Worm (Caenorhabditis elegans) whole organism, L3 larva: ENCODE data around the gene C16A11.2.

Experiments
- R02D3.7 ChIP-seq: fragments of 150-350 bp; optimal IDR thresholded peaks from 2 replicates; lab custom pipeline; 2014; ENCODE audit warnings: missing biosample characterization, missing genetic modification characterization
- ZK546.5 ChIP-seq: sonication (generic microtip); optimal IDR thresholded peaks from 2 replicates; lab custom pipeline; 2017; ENCODE audit warnings: missing biosample characterization, missing genetic modification characterization
- aly-2 ChIP-seq: fragments of 150-350 bp; optimal IDR thresholded peaks from 2 replicates; lab custom pipeline; 2014; ENCODE audit warnings: missing biosample characterization, missing genetic modification characterization
- ama-1 ChIP-seq: fragments of 150-350 bp; optimal IDR thresholded peaks from 2 replicates; lab custom pipeline; 2018
- ceh-16 ChIP-seq: sonication (generic microtip); optimal IDR thresholded peaks from 2 replicates; lab custom pipeline; 2017; ENCODE audit warnings: missing biosample characterization, missing genetic modification characterization
- ceh-28 ChIP-seq: fragments of 150-350 bp; optimal IDR thresholded peaks from 2 replicates; lab custom pipeline; 2014; ENCODE audit warnings: missing biosample characterization, missing genetic modification reagents, missing genetic modification characterization
- ceh-9 ChIP-seq: sonication (generic microtip); optimal IDR thresholded peaks from 2 replicates; lab custom pipeline; 2018; ENCODE audit warnings: missing biosample characterization, missing genetic modification characterization
- egl-27 ChIP-seq: sonication (generic microtip); optimal IDR thresholded peaks from 4 replicates; lab custom pipeline; 2017; ENCODE audit warnings: missing biosample characterization, missing genetic modification reagents, missing genetic modification characterization
- eor-1 ChIP-seq, 2 experiments: fragments of 150-350 bp; optimal IDR thresholded peaks; 2 replicates each; lab custom pipeline; 2014 to 2018; ENCODE audit warnings: missing biosample characterization in 2 of 2, missing genetic modification characterization in 2 of 2
- fkh-10 ChIP-seq: sonication (generic microtip); optimal IDR thresholded peaks from 2 replicates; lab custom pipeline; 2017; ENCODE audit warnings: missing biosample characterization, missing genetic modification reagents, missing genetic modification characterization
- fkh-2 ChIP-seq: fragments of 150-350 bp; optimal IDR thresholded peaks from 2 replicates; lab custom pipeline; 2014; ENCODE audit warnings: missing biosample characterization, missing genetic modification reagents, missing genetic modification characterization
- fos-1 ChIP-seq: fragments of 150-350 bp; optimal IDR thresholded peaks from 2 replicates; lab custom pipeline; 2014; ENCODE audit warnings: missing biosample characterization, missing genetic modification characterization
- hmg-11 ChIP-seq: sonication (generic microtip); optimal IDR thresholded peaks from 2 replicates; lab custom pipeline; 2016; ENCODE audit warnings: missing genetic modification characterization, missing compliant biosample characterization
- jun-1 ChIP-seq: fragments of 150-350 bp; optimal IDR thresholded peaks from 2 replicates; lab custom pipeline; 2014; ENCODE audit warnings: missing biosample characterization, missing genetic modification reagents, missing genetic modification characterization
- lin-15B ChIP-seq: fragments of 150-350 bp; optimal IDR thresholded peaks from 2 replicates; lab custom pipeline; 2014; ENCODE audit warnings: missing biosample characterization, missing genetic modification characterization
- lin-39 ChIP-seq: fragments of 150-350 bp; optimal IDR thresholded peaks from 2 replicates; lab custom pipeline; 2018; ENCODE audit warnings: missing biosample characterization, missing genetic modification reagents, missing genetic modification characterization
- lsy-12 ChIP-seq: sonication (generic microtip); optimal IDR thresholded peaks from 2 replicates; lab custom pipeline; 2016; ENCODE audit warnings: mild to moderate bottlenecking, missing genetic modification characterization, missing compliant biosample characterization
- mdl-1 ChIP-seq: fragments of 150-350 bp; optimal IDR thresholded peaks from 2 replicates; lab custom pipeline; 2014; ENCODE audit warnings: missing biosample characterization, missing genetic modification characterization
- nfya-1 ChIP-seq: sonication (generic microtip); optimal IDR thresholded peaks from 2 replicates; lab custom pipeline; 2017; ENCODE audit warnings: missing genetic modification characterization, mild to moderate bottlenecking, missing compliant biosample characterization, antibody characterized with exemption, moderate library complexity; ENCODE audit not compliant: insufficient read depth
- nhr-23 ChIP-seq: fragments of 150-350 bp; optimal IDR thresholded peaks from 2 replicates; lab custom pipeline; 2014; ENCODE audit warnings: missing biosample characterization, missing genetic modification reagents, missing genetic modification characterization
- nhr-237 ChIP-seq: fragments of 150-350 bp; optimal IDR thresholded peaks from 2 replicates; lab custom pipeline; 2014; ENCODE audit warnings: missing biosample characterization, missing genetic modification characterization
- nhr-25 ChIP-seq: sonication (generic microtip); optimal IDR thresholded peaks from 2 replicates; lab custom pipeline; 2017; ENCODE audit warnings: missing biosample characterization, missing genetic modification characterization
- nhr-28 ChIP-seq: fragments of 150-350 bp; optimal IDR thresholded peaks from 2 replicates; lab custom pipeline; 2014; ENCODE audit warnings: missing biosample characterization, missing genetic modification characterization
- nhr-67 ChIP-seq: fragments of 150-350 bp; optimal IDR thresholded peaks from 2 replicates; lab custom pipeline; 2014; ENCODE audit warnings: missing biosample characterization, missing genetic modification characterization
- nhr-76 ChIP-seq: fragments of 150-350 bp; sonication (generic microtip); optimal IDR thresholded peaks from 5 replicates; lab custom pipeline; 2014; ENCODE audit warnings: missing biosample characterization, missing genetic modification characterization
- nhr-77 ChIP-seq: fragments of 150-350 bp; optimal IDR thresholded peaks from 2 replicates; lab custom pipeline; 2014; ENCODE audit warnings: missing biosample characterization, missing genetic modification characterization
- pha-4 ChIP-seq: fragments of 150-350 bp; optimal IDR thresholded peaks from 2 replicates; lab custom pipeline; 2014; ENCODE audit warnings: missing biosample characterization, missing genetic modification reagents, missing genetic modification characterization
- pqm-1 ChIP-seq: fragments of 150-350 bp; optimal IDR thresholded peaks from 2 replicates; lab custom pipeline; 2017; ENCODE audit warnings: missing biosample characterization, missing genetic modification characterization, inconsistent platforms
- sea-2 ChIP-seq: fragments of 150-350 bp; sonication (generic microtip); optimal IDR thresholded peaks from 4 replicates; lab custom pipeline; 2014; ENCODE audit warnings: missing biosample characterization, missing genetic modification reagents, missing genetic modification characterization
- skn-1 ChIP-seq: fragments of 150-350 bp; optimal IDR thresholded peaks from 2 replicates; lab custom pipeline; 2014; ENCODE audit warnings: missing biosample characterization, missing genetic modification characterization
- snpc-4 ChIP-seq: fragments of 150-350 bp; optimal IDR thresholded peaks from 2 replicates; lab custom pipeline; 2014; ENCODE audit warnings: missing biosample characterization, missing genetic modification characterization
- unc-62 ChIP-seq: fragments of 150-350 bp; sonication (generic microtip); optimal IDR thresholded peaks from 4 replicates; lab custom pipeline; 2014; ENCODE audit warnings: missing biosample characterization, missing genetic modification reagents, missing genetic modification characterization
- ztf-11 ChIP-seq: fragments of 150-350 bp; optimal IDR thresholded peaks from 2 replicates; lab custom pipeline; 2014; ENCODE audit warnings: missing biosample characterization, missing genetic modification characterization
- ztf-4 ChIP-seq: fragments of 150-350 bp; optimal IDR thresholded peaks from 2 replicates; lab custom pipeline; 2014; ENCODE audit warnings: missing biosample characterization, missing genetic modification characterization

C16A11.2 gene

DNA sequence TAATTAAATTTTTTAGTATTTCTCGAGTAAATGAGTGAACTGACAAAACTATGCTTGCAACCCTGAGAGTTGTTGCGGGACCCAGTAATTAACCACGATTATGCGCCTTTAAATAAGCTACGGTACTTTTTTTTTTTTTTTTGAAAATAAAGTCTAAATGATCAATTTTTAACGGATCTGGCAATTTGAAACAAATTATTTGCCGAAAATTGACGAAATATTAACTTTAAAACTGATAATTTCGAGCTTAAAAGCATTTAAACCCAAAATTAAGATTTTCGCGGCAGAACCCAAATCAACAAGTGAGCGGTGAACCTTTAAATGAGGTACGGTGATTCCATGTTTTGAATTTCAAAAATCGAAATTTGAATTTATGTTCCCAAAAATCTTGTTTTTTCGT lies 15.5 kb upstream of the C16A11.2 start:
- no peak for TF ChIP-seq lin-39 (tag; lab: Kevin White, UChicago)
- no peak for TF ChIP-seq lin-15B
- no peak for TF ChIP-seq lsy-12
- no peak for TF ChIP-seq fkh-2 (tag; lab: Kevin White, UChicago)
- no peak for TF ChIP-seq nhr-23 (tag; lab: Kevin White, UChicago)
- no peak for TF ChIP-seq ama-1
- no peak for TF ChIP-seq ztf-11

DNA sequence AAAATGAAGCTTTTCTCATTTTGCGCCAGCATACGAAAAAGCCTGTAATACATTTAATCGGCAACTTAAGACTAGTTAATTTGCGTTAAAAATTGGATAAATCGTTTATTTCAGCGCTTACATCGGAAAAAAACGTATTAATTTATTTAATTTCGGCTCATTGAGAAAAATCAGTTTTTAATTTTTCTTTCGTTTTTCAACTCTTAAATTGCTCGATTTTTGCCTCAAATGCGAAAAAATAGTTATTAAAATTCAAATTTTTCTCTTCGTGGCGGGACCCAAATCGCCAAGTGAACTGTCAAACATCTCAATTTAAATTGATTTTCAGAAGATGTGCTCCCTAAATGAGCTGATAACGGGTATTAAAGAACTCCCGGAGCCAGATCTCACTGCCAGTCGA lies 15.0 kb upstream of the C16A11.2 start, which contains the start of gene C16A11.5:
C16A11.5 (plus strand) TSS at position 323 of the 400 bp plus-strand sequence.
- TF ChIP-seq ztf-11 (no peak), egl-27 (tag; lab: Kevin White, UChicago) (no peak), sea-2 (GFP tag; lab: Kevin White, UChicago) (no peak), nhr-23 (tag; lab: Kevin White, UChicago) (no peak), nhr-77 (tag; lab: Kevin White, UChicago) (no peak), ceh-16 (no peak), pha-4 (tag; lab: Kevin White, UChicago) (no peak), nhr-67 (no peak), snpc-4 (no peak), nhr-28 (tag; lab: Kevin White, UChicago) (no peak), fkh-2 (tag; lab: Kevin White, UChicago) (no peak), ama-1 (no peak)
- TF ChIP-seq, all 47 proteins: peak for 0

DNA sequence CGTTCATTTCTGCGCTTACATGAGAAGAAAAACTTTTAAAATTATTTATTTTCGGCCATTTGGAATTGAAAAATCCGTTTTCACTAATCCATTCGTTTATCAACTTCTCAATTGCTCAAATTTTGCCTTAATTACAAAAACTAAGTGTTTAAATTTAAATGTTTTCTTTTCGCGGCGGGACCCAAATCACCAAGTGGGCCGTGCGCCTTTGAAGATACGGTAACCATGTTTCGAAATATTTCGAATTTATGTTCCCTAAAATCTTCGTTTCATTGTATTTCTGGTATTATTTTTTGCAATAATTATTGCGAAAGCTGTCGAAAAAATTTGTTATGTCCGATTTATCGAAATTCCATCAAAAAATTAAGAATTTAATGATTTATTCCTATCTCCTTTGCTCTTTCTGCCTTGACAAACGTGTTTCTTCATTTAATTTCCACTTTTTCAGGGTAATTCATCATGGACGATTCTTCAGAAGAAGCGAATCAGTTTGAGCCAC lies 11.4 kb upstream of the C16A11.2 start, which contains the start of gene C16A11.4:
C16A11.4 (plus strand) TSS at position 449 of the 499 bp plus-strand sequence.
- TF ChIP-seq sea-2 (GFP tag; lab: Kevin White, UChicago) (no peak), nhr-237 (tag; lab: Kevin White, UChicago) (no peak), ceh-28 (tag; lab: Kevin White, UChicago) (no peak), jun-1 (tag; lab: Kevin White, UChicago) (no peak), lsy-12 (no peak), ztf-11 (no peak), skn-1 (tag; lab: Kevin White, UChicago) (no peak), nhr-77 (tag; lab: Kevin White, UChicago) (no peak), pqm-1 (tag; lab: Kevin White, UChicago) (no peak), nhr-23 (tag; lab: Kevin White, UChicago) (no peak), nhr-28 (tag; lab: Kevin White, UChicago) (no peak), snpc-4 (no peak), unc-62 (GFP tag; lab: Kevin White, UChicago) (no peak), lin-15B (no peak), ceh-16 (no peak), ZK546.5 (tag; lab: Kevin White, UChicago) (no peak), R02D3.7 (tag; lab: Kevin White, UChicago) (no peak), ama-1 (no peak), mdl-1 (tag; lab: Kevin White, UChicago) (no peak)
- TF ChIP-seq, all 47 proteins: peak for 0

DNA sequence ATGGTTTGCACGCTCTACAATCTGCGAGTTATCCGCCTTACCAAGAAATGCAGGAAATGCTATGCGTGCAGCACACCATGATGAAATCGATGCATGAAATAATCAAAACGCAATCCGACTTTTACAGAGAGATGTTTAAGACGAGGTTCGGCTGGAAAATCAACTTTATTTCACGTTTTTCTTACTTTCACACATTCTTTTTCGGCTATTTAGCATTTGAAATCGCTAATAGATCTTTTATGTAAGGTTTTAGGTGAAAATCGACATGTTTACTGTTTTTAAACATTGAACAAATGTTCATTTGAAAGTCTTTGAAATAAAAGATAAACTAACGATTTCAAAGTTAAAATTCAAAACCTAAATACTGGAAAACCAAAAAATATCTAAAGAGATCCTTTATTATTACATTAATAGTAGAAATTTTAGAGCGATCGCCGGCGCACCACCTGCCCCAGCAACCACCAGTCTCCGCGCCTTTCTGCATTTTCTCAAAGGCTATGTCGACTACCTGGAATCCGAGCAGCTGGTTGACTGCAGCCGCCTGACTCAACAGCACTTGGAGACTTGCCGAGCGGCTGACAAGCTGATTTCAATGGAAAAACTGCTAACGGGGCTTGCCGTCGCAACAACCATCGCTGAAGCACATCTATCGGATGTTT lies 9.8 kb upstream of the C16A11.2 start:
- TF ChIP-seq unc-62 (GFP tag; lab: Kevin White, UChicago) (no peak), nfya-1 (no peak), fkh-2 (tag; lab: Kevin White, UChicago) (no peak), ceh-9 (no peak), snpc-4 (no peak), pqm-1 (tag; lab: Kevin White, UChicago) (no peak), fos-1 (tag; lab: Kevin White, UChicago) (no peak), ztf-4 (tag; lab: Kevin White, UChicago) (no peak), lin-39 (tag; lab: Kevin White, UChicago) (no peak), hmg-11 (tag; lab: Kevin White, UChicago) (no peak), nhr-77 (tag; lab: Kevin White, UChicago) (no peak), nhr-25 (tag; lab: Kevin White, UChicago) (no peak), aly-2 (no peak), fkh-10 (GFP tag; lab: Kevin White, UChicago) (no peak), eor-1 (tag; optimal IDR thresholded peaks at IDR 0.05; lab: Kevin White, UChicago) (no peak), lin-15B (no peak), nhr-76 (tag; lab: Kevin White, UChicago) (no peak)
- TF ChIP-seq, all 47 proteins: peak for 0
